Fruit fly (Drosophila melanogaster): ENCODE measurements around the gene Stip1.
A peak's percentile ranks its signal among the peaks of the same experiment; 100 is the strongest.

Gene Stip1

DNA sequence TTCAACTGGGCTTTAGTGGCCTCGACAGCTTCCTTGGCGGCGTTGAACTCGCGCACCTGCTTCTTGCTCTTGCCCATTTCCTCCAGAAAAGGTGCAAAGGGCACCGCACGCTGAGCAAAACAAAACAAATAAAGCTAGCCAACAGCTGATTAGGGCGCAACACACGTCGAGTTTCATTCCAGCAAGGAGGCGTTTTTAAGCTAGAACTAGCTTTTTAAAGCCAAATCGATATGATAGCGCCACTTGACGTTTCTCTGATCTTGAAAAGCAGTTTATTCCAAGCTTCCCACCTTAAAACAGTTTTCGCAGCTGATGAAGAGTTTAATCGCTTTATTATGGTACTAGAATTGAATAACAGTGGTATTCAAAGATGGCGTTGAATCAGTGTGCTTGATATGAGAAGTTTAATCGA is 11.8 kb upstream of the Stip1 start, which contains the start of gene CG11601 (continued):
- TF ChIP-seq CG1603 (tag; optimal IDR thresholded peaks at IDR 0.05) (peak; percentile 62), CG33213 (GFP tag; optimal IDR thresholded peaks at IDR 0.05) (peak; percentile 47), lola (GFP tag; optimal IDR thresholded peaks at IDR 0.05) (peak in 1 of 3 experiments; percentile 24), CG13775 (GFP tag; optimal IDR thresholded peaks at IDR 0.05) (peak; percentile 38), CG8290 (GFP tag; optimal IDR thresholded peaks at IDR 0.05) (no peak), CG8290 (tag; optimal IDR thresholded peaks at IDR 0.05) (peak in 1 of 2 experiments; percentile 64), CG3847 (GFP tag; IDR thresholded peaks at IDR 0.05) (peak; percentile 43; the same call in 1 of the 2 replicates), CG15601 (tag; optimal IDR thresholded peaks at IDR 0.05) (peak; percentile 16), CTCF (GFP tag; optimal IDR thresholded peaks at IDR 0.05) (peak; percentile 80), nau (GFP tag; optimal IDR thresholded peaks at IDR 0.05) (no peak), CG15696 (tag; optimal IDR thresholded peaks at IDR 0.05) (no peak), Dref (GFP tag; IDR thresholded peaks at IDR 0.05) (peak; percentile 52), ci (GFP tag; IDR thresholded peaks at IDR 0.05) (peak; percentile 58; the same call in 1 of the 3 replicates), Oaz (GFP tag; IDR thresholded peaks at IDR 0.05) (0 out of 2 replicates have a peak, but pooled peaks have one; percentile 15), stwl (tag; optimal IDR thresholded peaks at IDR 0.05) (no peak), NC2β (GFP tag; optimal IDR thresholded peaks at IDR 0.05) (peak; percentile 37), CG3281 (GFP tag; optimal IDR thresholded peaks at IDR 0.05) (peak; percentile 26), CG42726 (GFP tag; IDR thresholded peaks at IDR 0.05; ENCODE audit: partially characterized antibody) (0 out of 2 replicates have a peak, but pooled peaks have one; percentile 40), sr (GFP tag; IDR thresholded peaks at IDR 0.05) (no peak), CG13894 (tag; optimal IDR thresholded peaks at IDR 0.05) (peak; percentile 56), Dip2 (GFP tag; IDR thresholded peaks at IDR 0.05) (no peak), H15 (GFP tag; IDR thresholded peaks at IDR 0.05) (no peak), fu2 (GFP tag; optimal IDR thresholded peaks at IDR 0.05) (peak; percentile 39), CG7987 (GFP tag; optimal IDR thresholded peaks at IDR 0.05) (no peak), phol (tag; optimal IDR thresholded peaks at IDR 0.05) (peak; percentile 79), CG12659 (GFP tag; optimal IDR thresholded peaks at IDR 0.05) (peak; percentile 49), HLH54F (GFP tag; optimal IDR thresholded peaks at IDR 0.05) (peak; percentile 34), CG32772 (GFP tag; IDR thresholded peaks at IDR 0.05) (0 out of 2 replicates have a peak, but pooled peaks have one; percentile 22), MTF-1 (GFP tag; optimal IDR thresholded peaks at IDR 0.05; ENCODE audit: borderline replicate concordance) (no peak), CG12942 (GFP tag; optimal IDR thresholded peaks at IDR 0.05) (peak; percentile 12), CG9215 (GFP tag; IDR thresholded peaks at IDR 0.05) (no peak), Dp (GFP tag; optimal IDR thresholded peaks at IDR 0.05) (peak; percentile 61), Ets97D (GFP tag; optimal IDR thresholded peaks at IDR 0.05) (peak; percentile 53), CG17802 (tag; optimal IDR thresholded peaks at IDR 0.05) (peak; percentile 15), Xbp1 (GFP tag; optimal IDR thresholded peaks at IDR 0.05) (peak; percentile 30), CG9932 (GFP tag; IDR thresholded peaks at IDR 0.05) (peak; percentile 49), CG15073 (GFP tag; optimal IDR thresholded peaks at IDR 0.05) (no peak), CG4820 (GFP tag; optimal IDR thresholded peaks at IDR 0.05) (peak; percentile 26), insv (GFP tag; optimal IDR thresholded peaks at IDR 0.05) (no peak), Max (GFP tag; optimal IDR thresholded peaks at IDR 0.05) (no peak), HLH4C (GFP tag; IDR thresholded peaks at IDR 0.05; ENCODE audit: partially characterized antibody) (peak; percentile 51; the same call in 2 of the 3 replicates), exex (tag; optimal IDR thresholded peaks at IDR 0.05) (peak; percentile 37), ase (GFP tag; IDR thresholded peaks at IDR 0.05) (no peak), CG1792 (GFP tag; optimal IDR thresholded peaks at IDR 0.05) (peak; percentile 70), Dbx (GFP tag; IDR thresholded peaks at IDR 0.05) (peak; percentile 62; the same call in 2 of the 3 replicates), Aef1 (GFP tag; IDR thresholded peaks at IDR 0.05) (0 out of 3 replicates have a peak, but pooled peaks have one; percentile 20), emc (GFP tag; optimal IDR thresholded peaks at IDR 0.05) (peak; percentile 16), YL-1 (GFP tag; optimal IDR thresholded peaks at IDR 0.05) (peak; percentile 22), chn (GFP tag; optimal IDR thresholded peaks at IDR 0.05) (peak; percentile 19), sens (GFP tag) (peak; percentile 75), CG11560 (tag; IDR thresholded peaks at IDR 0.05) (no peak)
